Fruit fly (Drosophila melanogaster) whole organism, embryonic: ENCODE measurements around the gene CG43886.

ENCODE experiments used
- Aef1 ChIP-seq: fragments of 200-800 bp; sonication (Bioruptor generic); IDR thresholded peaks from 3 replicates; pipeline ENCODE4 v1.3.6; 2022; ENCODE audit warnings: missing biosample characterization, missing genetic modification characterization
- Atf3 ChIP-seq: fragments of 200-800 bp; sonication (Bioruptor generic); optimal IDR thresholded peaks from 3 replicates; lab custom pipeline; 2016; ENCODE audit warnings: missing biosample characterization, missing genetic modification characterization
- Atf6 ChIP-seq: fragments of 200-800 bp; sonication (Bioruptor generic); IDR thresholded peaks from 2 replicates; pipeline ENCODE4 v1.3.6; 2022; ENCODE audit warnings: missing biosample characterization, missing genetic modification characterization
- CG10543 ChIP-seq: fragments of 200-800 bp; sonication (Bioruptor generic); optimal IDR thresholded peaks from 3 replicates; lab custom pipeline; 2017; ENCODE audit warnings: missing biosample characterization, mild to moderate bottlenecking, missing genetic modification characterization, moderate library complexity
- CG11456 ChIP-seq: fragments of 200-800 bp; sonication (Bioruptor generic); IDR thresholded peaks from 3 replicates; pipeline ENCODE4 v1.3.6; 2022; ENCODE audit warnings: missing biosample characterization, missing genetic modification characterization
- CG14014 ChIP-seq: fragments of 200-800 bp; sonication (Bioruptor generic); IDR thresholded peaks from 2 replicates; pipeline ENCODE4 v1.3.6; 2022; ENCODE audit warnings: missing biosample characterization, missing genetic modification characterization
- CG14441 ChIP-seq: fragments of 200-800 bp; sonication (Bioruptor generic); IDR thresholded peaks from 2 replicates; pipeline ENCODE4 v1.3.6; 2022; ENCODE audit warnings: missing biosample characterization, missing genetic modification characterization
- CG15073 ChIP-seq: fragments of 200-800 bp; sonication (Bioruptor generic); optimal IDR thresholded peaks from 2 replicates; lab custom pipeline; 2016; ENCODE audit warnings: missing biosample characterization, missing genetic modification characterization
- CG18599 ChIP-seq: fragments of 200-800 bp; sonication (Bioruptor generic); optimal IDR thresholded peaks from 3 replicates; lab custom pipeline; 2017; ENCODE audit warnings: missing biosample characterization, missing genetic modification characterization, mild to moderate bottlenecking, moderate library complexity, missing genetic modification reagents
- CG32767 ChIP-seq: fragments of 200-800 bp; sonication (Bioruptor generic); IDR thresholded peaks from 2 replicates; pipeline ENCODE4 v1.3.6; 2022; ENCODE audit warnings: missing biosample characterization, missing genetic modification characterization
- CG4282 ChIP-seq: fragments of 200-800 bp; sonication (Bioruptor generic); optimal IDR thresholded peaks from 2 replicates; lab custom pipeline; 2016; ENCODE audit warnings: missing biosample characterization, missing genetic modification characterization
- CG4424 ChIP-seq: fragments of 200-800 bp; sonication (Bioruptor generic); optimal IDR thresholded peaks from 3 replicates; lab custom pipeline; 2016; ENCODE audit warnings: missing biosample characterization, missing genetic modification characterization
- CG7271 ChIP-seq: fragments of 200-800 bp; sonication (Bioruptor generic); optimal IDR thresholded peaks from 2 replicates; lab custom pipeline; 2018; ENCODE audit warnings: missing biosample characterization, mild to moderate bottlenecking, missing genetic modification characterization, moderate library complexity
- CG7357 ChIP-seq: fragments of 200-800 bp; sonication (Bioruptor generic); IDR thresholded peaks from 3 replicates; pipeline ENCODE4 v1.3.6; 2022; ENCODE audit warnings: missing biosample characterization, missing genetic modification characterization
- CG9797 ChIP-seq: fragments of 200-800 bp; sonication (Bioruptor generic); optimal IDR thresholded peaks from 3 replicates; lab custom pipeline; 2018; ENCODE audit warnings: missing biosample characterization, mild to moderate bottlenecking, missing genetic modification characterization
- CHES-1-like ChIP-seq: fragments of 200-800 bp; sonication (Bioruptor generic); optimal IDR thresholded peaks from 2 replicates; lab custom pipeline; 2016; ENCODE audit warnings: missing biosample characterization, missing genetic modification characterization
- CTCF ChIP-seq: fragments of 200-800 bp; sonication (Bioruptor generic); optimal IDR thresholded peaks from 2 replicates; lab custom pipeline; 2017; ENCODE audit warnings: missing biosample characterization, mild to moderate bottlenecking, missing genetic modification characterization, moderate library complexity
- Doc2 ChIP-seq: fragments of 200-800 bp; sonication (Bioruptor generic); IDR thresholded peaks from 2 replicates; pipeline ENCODE4 v1.3.6; 2022; ENCODE audit warnings: missing biosample characterization, missing genetic modification characterization
- Ets65A ChIP-seq: fragments of 200-800 bp; sonication (Bioruptor generic); peaks from one replicate; lab custom pipeline; 2016; ENCODE audit warnings: missing biosample characterization, missing genetic modification characterization
- Fer1 ChIP-seq: fragments of 200-800 bp; sonication (Bioruptor generic); optimal IDR thresholded peaks from 2 replicates; lab custom pipeline; 2017; ENCODE audit warnings: missing biosample characterization, mild to moderate bottlenecking, missing genetic modification characterization
- Hsf ChIP-seq: fragments of 200-800 bp; sonication (Bioruptor generic); optimal IDR thresholded peaks from 3 replicates; lab custom pipeline; 2016; ENCODE audit warnings: missing biosample characterization, missing genetic modification characterization
- Meics ChIP-seq: fragments of 200-800 bp; sonication (Bioruptor generic); optimal IDR thresholded peaks from 2 replicates; lab custom pipeline; 2017; ENCODE audit warnings: missing biosample characterization, mild to moderate bottlenecking, missing genetic modification characterization
- NK7.1 ChIP-seq: fragments of 200-800 bp; sonication (Bioruptor generic); optimal IDR thresholded peaks from 3 replicates; lab custom pipeline; 2016; ENCODE audit warnings: missing biosample characterization, missing genetic modification characterization
- Nf-YC ChIP-seq: fragments of 200-800 bp; optimal IDR thresholded peaks from 3 replicates; lab custom pipeline; 2019; ENCODE audit warnings: missing biosample characterization, mild to moderate bottlenecking, missing genetic modification characterization, moderate library complexity
- Ptx1 ChIP-seq: fragments of 200-800 bp; sonication (Bioruptor generic); IDR thresholded peaks from 2 replicates; pipeline ENCODE4 v1.3.6; 2022; ENCODE audit warnings: missing biosample characterization, missing genetic modification characterization
- Scr ChIP-seq: fragments of 200-800 bp; sonication (Bioruptor generic); IDR thresholded peaks from 2 replicates; pipeline ENCODE4 v1.3.6; 2022; ENCODE audit warnings: missing biosample characterization, missing genetic modification characterization; ENCODE audit not compliant: partially characterized antibody
- Spps ChIP-seq: fragments of 200-800 bp; sonication (Bioruptor generic); optimal IDR thresholded peaks from 2 replicates; lab custom pipeline; 2018; ENCODE audit warnings: missing biosample characterization, mild to moderate bottlenecking, missing genetic modification characterization
- Vsx1 ChIP-seq: fragments of 200-800 bp; sonication (Bioruptor generic); optimal IDR thresholded peaks from 2 replicates; lab custom pipeline; 2017; ENCODE audit warnings: missing biosample characterization, mild to moderate bottlenecking, missing genetic modification characterization, missing genetic modification reagents
- YL-1 ChIP-seq: fragments of 200-800 bp; sonication (Bioruptor generic); optimal IDR thresholded peaks from 3 replicates; lab custom pipeline; 2017; ENCODE audit warnings: missing biosample characterization, mild to moderate bottlenecking, missing genetic modification characterization
- amos ChIP-seq: fragments of 200-800 bp; sonication (Bioruptor generic); IDR thresholded peaks from 2 replicates; pipeline ENCODE4 v1.3.6; 2022; ENCODE audit warnings: missing biosample characterization, missing genetic modification characterization; ENCODE audit not compliant: partially characterized antibody
- bowl ChIP-seq: fragments of 200-800 bp; sonication (Bioruptor generic); IDR thresholded peaks from 2 replicates; pipeline ENCODE4 v1.3.6; 2022; ENCODE audit warnings: missing biosample characterization, missing genetic modification characterization
- btn ChIP-seq: fragments of 200-800 bp; sonication (Bioruptor generic); optimal IDR thresholded peaks from 2 replicates; lab custom pipeline; 2016; ENCODE audit warnings: missing biosample characterization, missing genetic modification characterization
- chinmo ChIP-seq: fragments of 200-800 bp; sonication (Bioruptor generic); IDR thresholded peaks from 4 replicates; pipeline ENCODE4 v1.3.6; 2022; ENCODE audit warnings: missing biosample characterization, missing genetic modification characterization; ENCODE audit not compliant: partially characterized antibody
- croc ChIP-seq: fragments of 200-800 bp; sonication (Bioruptor generic); conservative IDR thresholded peaks from 3 replicates; pipeline ENCODE4 v1.3.6; 2022; ENCODE audit warnings: missing biosample characterization, missing genetic modification characterization
- emc ChIP-seq: fragments of 200-800 bp; sonication (Bioruptor generic); optimal IDR thresholded peaks from 2 replicates; lab custom pipeline; 2016; ENCODE audit warnings: missing biosample characterization, missing genetic modification characterization
- exex ChIP-seq: fragments of 200-800 bp; sonication (Bioruptor generic); optimal IDR thresholded peaks from 4 replicates; lab custom pipeline; 2018; ENCODE audit warnings: missing biosample characterization, mild to moderate bottlenecking, missing genetic modification characterization, moderate library complexity
- fd102C ChIP-seq: fragments of 200-800 bp; sonication (Bioruptor generic); optimal IDR thresholded peaks from 2 replicates; lab custom pipeline; 2018; ENCODE audit warnings: missing biosample characterization, mild to moderate bottlenecking, missing genetic modification characterization, moderate library complexity
- gem ChIP-seq: fragments of 200-800 bp; sonication (Bioruptor generic); optimal IDR thresholded peaks from 2 replicates; lab custom pipeline; 2019; ENCODE audit warnings: missing biosample characterization, mild to moderate bottlenecking, missing genetic modification characterization, moderate library complexity
- lilli ChIP-seq: fragments of 200-800 bp; sonication (Bioruptor generic); optimal IDR thresholded peaks from 3 replicates; lab custom pipeline; 2016; ENCODE audit warnings: missing biosample characterization, missing genetic modification characterization
- lov ChIP-seq, 2 experiments: fragments of 200-800 bp in 1 of 2; fragments of >200 bp in 1 of 2; sonication (Bioruptor generic) in 1 of 2; IDR thresholded peaks in 1 of 2; optimal IDR thresholded peaks in 1 of 2; 2 replicates in 1 of 2; 3 replicates in 1 of 2; pipeline versions ENCODE4 v1.3.6 to Lab custom; 2017 to 2022; ENCODE audit warnings: missing biosample characterization in 1 of 2, missing genetic modification characterization in 1 of 2
- luna ChIP-seq: fragments of 200-800 bp; sonication (Bioruptor generic); optimal IDR thresholded peaks from 2 replicates; lab custom pipeline; 2016; ENCODE audit warnings: missing biosample characterization, missing genetic modification characterization
- pita ChIP-seq: fragments of 200-800 bp; sonication (Bioruptor generic); optimal IDR thresholded peaks from 2 replicates; lab custom pipeline; 2017; ENCODE audit warnings: missing biosample characterization, mild to moderate bottlenecking, missing genetic modification characterization
- schlank ChIP-seq: fragments of 200-800 bp; sonication (Bioruptor generic); optimal IDR thresholded peaks from 2 replicates; lab custom pipeline; 2018; ENCODE audit warnings: missing biosample characterization, mild to moderate bottlenecking, missing genetic modification characterization
- tx ChIP-seq: fragments of 200-800 bp; sonication (Bioruptor generic); optimal IDR thresholded peaks from 2 replicates; lab custom pipeline; 2016; ENCODE audit warnings: missing biosample characterization, missing genetic modification characterization
- vvl ChIP-seq: fragments of 200-800 bp; sonication (Bioruptor generic); IDR thresholded peaks from 2 replicates; pipeline ENCODE4 v1.3.6; 2022; ENCODE audit warnings: missing biosample characterization, missing genetic modification characterization

The CG43886 gene

DNA sequence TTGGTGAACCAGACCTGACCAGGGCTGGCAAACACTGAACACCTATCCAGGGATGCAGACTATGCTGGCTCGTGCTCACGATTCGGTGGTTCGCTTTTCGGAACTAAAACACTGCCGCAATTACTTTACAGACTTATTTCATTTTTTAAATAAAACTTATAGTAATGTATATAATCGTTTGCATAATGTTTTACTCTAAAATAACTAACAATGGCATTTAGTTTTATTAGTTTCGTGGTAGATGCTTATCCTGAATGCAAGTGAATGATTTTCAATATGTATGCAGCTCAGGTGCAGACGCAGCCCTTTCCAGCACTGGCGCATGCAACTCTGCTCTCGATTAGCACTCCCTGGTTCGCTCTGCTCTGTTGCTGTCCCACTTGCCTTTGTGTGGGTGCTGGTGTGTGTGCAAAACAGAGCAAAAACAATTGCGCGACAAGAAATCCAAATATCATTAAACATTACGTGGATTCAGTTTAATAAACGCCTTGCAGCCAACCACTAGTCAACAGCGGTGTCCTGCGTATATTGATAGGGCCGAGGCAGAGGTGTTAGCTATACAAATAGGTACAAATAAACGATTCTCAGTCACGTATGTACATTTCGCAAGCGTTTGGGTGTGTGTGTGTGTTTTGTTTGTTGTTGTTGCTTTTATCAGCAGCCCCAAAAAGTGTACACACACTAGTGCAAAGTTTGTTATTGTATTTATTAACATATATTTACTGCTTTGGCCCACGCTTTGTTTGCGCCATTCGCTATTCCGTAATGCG, 27.2 kb upstream of the CG43886 start, which contains the start of the genes ERR and Atg18a (continued):
- peak; percentile 92 for TF ChIP-seq CG10543 (GFP tag; lab: Kevin White, UChicago)
- TF ChIP-seq amos: peak; percentile 65
- TF ChIP-seq Meics: peak; percentile 80
- peak; percentile 91 for TF ChIP-seq Hsf
- peak; percentile 85 for TF ChIP-seq croc

DNA sequence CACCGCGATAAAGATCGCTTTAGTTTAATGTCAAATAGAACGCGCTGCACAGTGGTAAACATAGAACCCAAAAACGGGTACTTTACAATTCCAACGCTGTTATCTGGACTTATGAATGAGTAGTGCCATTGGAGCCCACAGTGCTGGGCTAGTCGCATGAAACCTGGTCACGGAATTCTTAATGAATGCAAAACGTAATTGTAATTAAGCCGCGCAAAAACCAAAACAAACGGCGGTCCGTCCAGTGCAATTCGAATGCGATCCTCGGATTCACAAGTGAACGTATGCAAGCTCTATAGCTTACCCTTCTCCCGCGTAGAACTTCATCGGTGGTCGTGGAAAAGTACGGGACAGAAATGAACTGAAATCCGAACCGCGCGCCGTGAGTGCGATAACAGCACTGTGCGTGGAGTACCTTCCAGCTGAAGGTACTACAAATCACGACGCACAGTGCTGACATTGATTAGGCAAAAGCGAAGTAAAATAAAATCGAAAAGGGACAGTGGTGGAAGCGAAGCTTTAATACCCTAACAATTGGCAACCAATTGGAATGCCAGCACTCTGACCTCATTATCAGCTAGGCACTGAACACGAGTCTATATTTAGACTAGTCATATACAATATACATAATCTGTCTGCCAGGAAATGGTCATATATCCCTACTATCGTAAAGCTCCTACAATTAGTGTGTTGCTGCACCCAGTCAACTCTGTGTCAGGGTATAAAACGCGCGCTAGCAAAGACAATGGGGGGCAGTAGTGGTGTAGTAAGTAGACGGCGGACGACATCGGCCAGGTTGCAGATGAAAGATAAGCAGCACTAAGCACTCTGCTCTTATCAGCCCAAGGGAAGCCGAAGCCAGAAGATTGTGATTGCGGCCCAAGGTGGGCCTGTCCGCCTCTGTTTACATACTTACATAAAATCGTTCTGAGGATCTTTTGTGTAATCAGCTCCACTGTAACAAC, 26.0 kb upstream of the CG43886 start:
- TF ChIP-seq Ptx1 (GFP tag; lab: Robert Waterston, UW) (peak; percentile 74), Vsx1 (peak; percentile 47), Hsf (peak; percentile 57), Doc2 (GFP tag; lab: Robert Waterston, UW) (0 out of 2 replicates have a peak, but pooled peaks have one; percentile 32), emc (no peak), bowl (GFP tag; lab: Robert Waterston, UW) (no peak), Fer1 (GFP tag; lab: Kevin White, UChicago) (peak; percentile 53), btn (peak; percentile 16), CG14014 (GFP tag; lab: Robert Waterston, UW) (0 out of 2 replicates have a peak, but pooled peaks have one; percentile 5), CG11456 (GFP tag; lab: Robert Waterston, UW) (0 out of 3 replicates have a peak, but pooled peaks have one; percentile 60), CG7271 (tag; lab: Kevin White, UChicago) (no peak), CG4424 (peak; percentile 43), CG14441 (peak; percentile 60), Atf3 (GFP tag; lab: Kevin White, UChicago) (peak; percentile 59), chinmo (GFP tag; lab: Robert Waterston, UW) (0 out of 4 replicates have a peak, but pooled peaks have one; percentile 41), CG9797 (GFP tag; lab: Kevin White, UChicago) (no peak), schlank (no peak), YL-1 (GFP tag; lab: Kevin White, UChicago) (no peak), pita (GFP tag; lab: Kevin White, UChicago) (no peak), CG32767 (no peak), exex (tag; lab: Kevin White, UChicago) (peak; percentile 80), tx (GFP tag; lab: Kevin White, UChicago) (peak; percentile 13), vvl (GFP tag; lab: Robert Waterston, UW) (0 out of 2 replicates have a peak, but pooled peaks have one; percentile 44), Ets65A (GFP tag; lab: Kevin White, UChicago) (peak; percentile 72), lilli (GFP tag; lab: Kevin White, UChicago) (peak; percentile 64), CG4282 (GFP tag; lab: Kevin White, UChicago) (no peak), CHES-1-like (GFP tag; lab: Kevin White, UChicago) (peak; percentile 44), NK7.1 (no peak), Atf6 (GFP tag; lab: Robert Waterston, UW) (peak; percentile 67), Scr (0 out of 2 replicates have a peak, but pooled peaks have one; percentile 13), CG7357 (GFP tag; lab: Robert Waterston, UW) (peak; percentile 53; the same call in 1 of the 3 replicates), fd102C (no peak), luna (GFP tag; lab: Kevin White, UChicago) (peak; percentile 1), Spps (no peak), CTCF (no peak), gem (peak; percentile 62), Aef1 (GFP tag; lab: Robert Waterston, UW) (peak; percentile 51), Nf-YC (tag; lab: Kevin White, UChicago) (peak; percentile 70), CG18599 (GFP tag; lab: Kevin White, UChicago) (peak; percentile 80), CG15073 (GFP tag; lab: Kevin White, UChicago) (no peak), lov (optimal IDR thresholded peaks at IDR 0.05; lab: Kevin White, UChicago) (no peak), lov (GFP tag; IDR thresholded peaks at IDR 0.05; lab: Robert Waterston, UW) (no peak)
